Worm (Caenorhabditis elegans): ENCODE data around the gene cnd-1.
A peak's percentile ranks its signal among the peaks of the same experiment; 100 is the strongest.

Gene cnd-1

ce11 chrIII:5280228-5280627 is 35.8 kb upstream of the cnd-1 start:
- TF ChIP-seq nhr-129 (tag; optimal IDR thresholded peaks at IDR 0.05) (peak; percentile 43), sma-9 (GFP tag; optimal IDR thresholded peaks at IDR 0.05) (peak; percentile 14), sma-9 (tag; optimal IDR thresholded peaks at IDR 0.05) (no peak), unc-55 (GFP tag; optimal IDR thresholded peaks at IDR 0.05) (peak; percentile 14), nhr-21 (tag; optimal IDR thresholded peaks at IDR 0.05) (no peak), nhr-25 (tag; optimal IDR thresholded peaks at IDR 0.05) (no peak), crh-2 (tag; optimal IDR thresholded peaks at IDR 0.05) (peak; percentile 17), lsy-2 (tag; optimal IDR thresholded peaks at IDR 0.05) (peak in 1 of 2 experiments; percentile 46), egl-27 (tag; optimal IDR thresholded peaks at IDR 0.05) (peak; percentile 34), elt-3 (tag; optimal IDR thresholded peaks at IDR 0.05) (no peak), C34F6.9 (tag; optimal IDR thresholded peaks at IDR 0.05) (peak; percentile 31), unc-39 (tag; optimal IDR thresholded peaks at IDR 0.05) (no peak)

ce11 chrIII:5277740-5278139 is 33.3 kb upstream of the cnd-1 start, which contains the start of gene clk-1:
clk-1 (plus strand) TSS chrIII:5277894.
- TF ChIP-seq nhr-23 (tag; optimal IDR thresholded peaks at IDR 0.05) (no peak), gmeb-1 (tag; optimal IDR thresholded peaks at IDR 0.05) (no peak), aly-2 (tag; optimal IDR thresholded peaks at IDR 0.05) (no peak), ceh-82 (tag; optimal IDR thresholded peaks at IDR 0.05) (no peak), ztf-11 (tag; optimal IDR thresholded peaks at IDR 0.05) (no peak), unc-39 (tag; optimal IDR thresholded peaks at IDR 0.05) (no peak), nhr-12 (tag; optimal IDR thresholded peaks at IDR 0.05) (no peak), skn-1 (tag; optimal IDR thresholded peaks at IDR 0.05) (no peak), nhr-25 (tag; optimal IDR thresholded peaks at IDR 0.05) (no peak), unc-55 (GFP tag; optimal IDR thresholded peaks at IDR 0.05) (no peak)

ce11 chrIII:5274715-5275355 is 30.4 kb upstream of the cnd-1 start, which contains the start of the genes daf-41 and toc-1:
daf-41 (minus strand) TSS chrIII:5274765.
toc-1 (plus strand) TSS chrIII:5275251.
- TF ChIP-seq lin-13 (GFP tag; optimal IDR thresholded peaks at IDR 0.05) (peak; percentile 62), ztf-4 (tag; optimal IDR thresholded peaks at IDR 0.05) (peak; percentile 30), nhr-129 (tag; optimal IDR thresholded peaks at IDR 0.05) (peak; percentile 31), Y55F3AM.14 (GFP tag; optimal IDR thresholded peaks at IDR 0.05) (no peak), ZK546.5 (tag; optimal IDR thresholded peaks at IDR 0.05) (no peak), fos-1 (tag; optimal IDR thresholded peaks at IDR 0.05) (peak; percentile 23), zag-1 (tag; optimal IDR thresholded peaks at IDR 0.05) (no peak), nhr-237 (tag; optimal IDR thresholded peaks at IDR 0.05) (no peak), nhr-10 (tag; optimal IDR thresholded peaks at IDR 0.05) (no peak), F13H6.1 (tag; optimal IDR thresholded peaks at IDR 0.05) (peak; percentile 4), elt-1 (tag; optimal IDR thresholded peaks at IDR 0.05) (no peak), nhr-21 (tag; optimal IDR thresholded peaks at IDR 0.05) (no peak), unc-55 (GFP tag; optimal IDR thresholded peaks at IDR 0.05) (peak; percentile 66), lin-11 (tag; optimal IDR thresholded peaks at IDR 0.05) (peak; percentile 68), C34F6.9 (tag; optimal IDR thresholded peaks at IDR 0.05) (peak; percentile 82), gmeb-1 (tag; optimal IDR thresholded peaks at IDR 0.05) (peak; percentile 11), nhr-25 (tag; optimal IDR thresholded peaks at IDR 0.05) (peak; percentile 3), ztf-11 (tag; optimal IDR thresholded peaks at IDR 0.05) (no peak), unc-62 (GFP tag; optimal IDR thresholded peaks at IDR 0.05) (no peak), lsy-2 (tag; optimal IDR thresholded peaks at IDR 0.05) (peak in 1 of 2 experiments; percentile 73), crh-2 (tag; optimal IDR thresholded peaks at IDR 0.05) (peak; percentile 55)

- TF ChIP-seq snpc-4 (tag; optimal IDR thresholded peaks at IDR 0.05) = no peak
- no peak for TF ChIP-seq unc-39 (tag; optimal IDR thresholded peaks at IDR 0.05)
- TF ChIP-seq Y55F3AM.14 (GFP tag; optimal IDR thresholded peaks at IDR 0.05) = no peak
- no peak for TF ChIP-seq ztf-11 (tag; optimal IDR thresholded peaks at IDR 0.05)
- TF ChIP-seq ztf-4 (tag; optimal IDR thresholded peaks at IDR 0.05) = no peak
- TF ChIP-seq ama-1 (optimal IDR thresholded peaks at IDR 0.05) = peak; percentile 15
- no peak for TF ChIP-seq crh-2 (tag; optimal IDR thresholded peaks at IDR 0.05)
- TF ChIP-seq lin-39 (tag; optimal IDR thresholded peaks at IDR 0.05) = no peak
- TF ChIP-seq nhr-6 (tag; optimal IDR thresholded peaks at IDR 0.05) = no peak
- peak; percentile 15 for TF ChIP-seq nhr-129 (tag; optimal IDR thresholded peaks at IDR 0.05)
Observed at ce11 chrIII:5274250-5274649, 29.8 kb upstream of the cnd-1 start.
